Worm (Caenorhabditis elegans) whole organism, L2 larva: ENCODE measurements around the gene haf-1.

Experiments used
- R02D3.7 ChIP-seq: fragments of 150-350 bp; optimal IDR thresholded peaks from 2 replicates; lab custom pipeline; 2014; ENCODE audit warnings: missing biosample characterization, missing genetic modification characterization
- Y55F3AM.14 ChIP-seq: fragments of 200-800 bp; sonication (Bioruptor generic); optimal IDR thresholded peaks from 2 replicates; lab custom pipeline; 2018; ENCODE audit warnings: mild to moderate bottlenecking, missing genetic modification characterization, missing compliant biosample characterization
- ZK546.5 ChIP-seq: sonication (generic microtip); optimal IDR thresholded peaks from 2 replicates; lab custom pipeline; 2017; ENCODE audit warnings: missing biosample characterization, missing genetic modification characterization
- blmp-1 ChIP-seq: sonication (generic microtip); optimal IDR thresholded peaks from 2 replicates; lab custom pipeline; 2017; ENCODE audit warnings: missing genetic modification characterization, mild to moderate bottlenecking, missing compliant biosample characterization, antibody characterized with exemption, moderate library complexity; ENCODE audit not compliant: insufficient read depth
- ceh-16 ChIP-seq: fragments of 150-350 bp; optimal IDR thresholded peaks from 2 replicates; lab custom pipeline; 2014; ENCODE audit warnings: missing biosample characterization, missing genetic modification characterization
- ceh-82 ChIP-seq: fragments of 150-350 bp; optimal IDR thresholded peaks from 2 replicates; lab custom pipeline; 2014; ENCODE audit warnings: missing biosample characterization, missing genetic modification characterization
- crh-2 ChIP-seq: sonication (generic microtip); optimal IDR thresholded peaks from 2 replicates; lab custom pipeline; 2017; ENCODE audit warnings: missing biosample characterization, missing genetic modification characterization
- dmd-4 ChIP-seq: sonication (generic microtip); optimal IDR thresholded peaks from 2 replicates; lab custom pipeline; 2017; ENCODE audit warnings: missing biosample characterization, missing genetic modification characterization
- egl-27 ChIP-seq: sonication (generic microtip); optimal IDR thresholded peaks from 3 replicates; lab custom pipeline; 2017; ENCODE audit warnings: missing biosample characterization, missing genetic modification reagents, missing genetic modification characterization
- elt-3 ChIP-seq: sonication (generic microtip); optimal IDR thresholded peaks from 2 replicates; lab custom pipeline; 2017; ENCODE audit warnings: missing biosample characterization, missing genetic modification characterization
- fos-1 ChIP-seq: fragments of 150-350 bp; optimal IDR thresholded peaks from 2 replicates; lab custom pipeline; 2014; ENCODE audit warnings: missing biosample characterization, missing genetic modification characterization
- gmeb-1 ChIP-seq: fragments of 150-350 bp; optimal IDR thresholded peaks from 2 replicates; lab custom pipeline; 2014; ENCODE audit warnings: missing biosample characterization, missing genetic modification characterization
- lin-11 ChIP-seq: fragments of 150-350 bp; sonication (generic microtip); optimal IDR thresholded peaks from 2 replicates; lab custom pipeline; 2014; ENCODE audit warnings: missing biosample characterization, missing genetic modification characterization, inconsistent platforms, mixed read lengths
- lin-13 ChIP-seq: fragments of 150-350 bp; optimal IDR thresholded peaks from 2 replicates; lab custom pipeline; 2014; ENCODE audit warnings: missing biosample characterization, missing genetic modification reagents, missing genetic modification characterization
- lin-39 ChIP-seq: fragments of 150-350 bp; optimal IDR thresholded peaks from 2 replicates; lab custom pipeline; 2014; ENCODE audit warnings: missing biosample characterization, missing genetic modification reagents, missing genetic modification characterization
- mab-5 ChIP-seq: fragments of 150-350 bp; optimal IDR thresholded peaks from 2 replicates; lab custom pipeline; 2014; ENCODE audit warnings: missing biosample characterization, missing genetic modification characterization
- mbf-1 ChIP-seq: sonication (generic microtip); optimal IDR thresholded peaks from 2 replicates; lab custom pipeline; 2017; ENCODE audit warnings: missing biosample characterization, missing genetic modification characterization
- mdl-1 ChIP-seq, 2 experiments: fragments of 150-350 bp in 1 of 2; sonication (generic microtip) in 1 of 2; optimal IDR thresholded peaks; 2 replicates each; lab custom pipeline; 2017; ENCODE audit warnings: missing biosample characterization in 2 of 2, missing genetic modification characterization in 2 of 2
- nhr-12 ChIP-seq: fragments of 150-350 bp; optimal IDR thresholded peaks from 2 replicates; lab custom pipeline; 2014; ENCODE audit warnings: missing biosample characterization, missing genetic modification characterization
- nhr-129 ChIP-seq: fragments of 150-350 bp; optimal IDR thresholded peaks from 2 replicates; lab custom pipeline; 2014; ENCODE audit warnings: missing biosample characterization, missing genetic modification characterization
- nhr-23 ChIP-seq: fragments of 150-350 bp; optimal IDR thresholded peaks from 2 replicates; lab custom pipeline; 2014; ENCODE audit warnings: missing biosample characterization, missing genetic modification reagents, missing genetic modification characterization
- nhr-6 ChIP-seq: fragments of 150-350 bp; optimal IDR thresholded peaks from 2 replicates; lab custom pipeline; 2014; ENCODE audit warnings: missing biosample characterization, missing genetic modification characterization
- nhr-77 ChIP-seq: fragments of 150-350 bp; optimal IDR thresholded peaks from 2 replicates; lab custom pipeline; 2014; ENCODE audit warnings: missing biosample characterization, missing genetic modification characterization
- peb-1 ChIP-seq: fragments of 150-350 bp; optimal IDR thresholded peaks from 2 replicates; lab custom pipeline; 2014; ENCODE audit warnings: missing biosample characterization, missing genetic modification characterization
- skn-1 ChIP-seq: sonication (generic microtip); optimal IDR thresholded peaks from 2 replicates; lab custom pipeline; 2017; ENCODE audit warnings: missing biosample characterization, missing genetic modification characterization
- sma-3 ChIP-seq: sonication (generic microtip); optimal IDR thresholded peaks from 2 replicates; lab custom pipeline; 2016; ENCODE audit warnings: missing genetic modification reagents, missing genetic modification characterization, missing compliant biosample characterization
- sma-9 ChIP-seq, 2 experiments: fragments of 150-350 bp in 1 of 2; sonication (generic microtip) in 1 of 2; optimal IDR thresholded peaks; 2 replicates each; lab custom pipeline; 2014 to 2016; ENCODE audit warnings: missing genetic modification characterization in 2 of 2, mild to moderate bottlenecking in 1 of 2, missing biosample characterization in 1 of 2, missing compliant biosample characterization in 1 of 2, missing genetic modification reagents in 1 of 2, moderate library complexity in 1 of 2
- snpc-4 ChIP-seq: fragments of 150-350 bp; optimal IDR thresholded peaks from 2 replicates; lab custom pipeline; 2014; ENCODE audit warnings: missing biosample characterization, missing genetic modification characterization
- unc-39 ChIP-seq: fragments of 150-350 bp; optimal IDR thresholded peaks from 2 replicates; lab custom pipeline; 2014; ENCODE audit warnings: missing biosample characterization, missing genetic modification characterization
- ztf-11 ChIP-seq: sonication (generic microtip); optimal IDR thresholded peaks from 2 replicates; lab custom pipeline; 2017; ENCODE audit warnings: missing biosample characterization, missing genetic modification characterization
- ztf-4 ChIP-seq: fragments of 150-350 bp; optimal IDR thresholded peaks from 2 replicates; lab custom pipeline; 2014; ENCODE audit warnings: missing biosample characterization, missing genetic modification characterization

The haf-1 gene

ce11 chrIV:17383046-17383445 lies 6.8 kb downstream of the haf-1 start, which contains the start of gene C30H6.12:
C30H6.12 (plus strand) TSS chrIV:17383346.
- TF ChIP-seq dmd-4 (tag; lab: Kevin White, UChicago) (no peak), ZK546.5 (tag; lab: Kevin White, UChicago) (no peak), unc-39 (tag; lab: Kevin White, UChicago) (no peak), sma-3 (no peak), ztf-11 (tag; lab: Kevin White, UChicago) (no peak), nhr-23 (no peak), mbf-1 (tag; lab: Kevin White, UChicago) (no peak), snpc-4 (no peak), lin-13 (no peak), lin-39 (tag; lab: Kevin White, UChicago) (no peak), Y55F3AM.14 (no peak), ceh-16 (tag; lab: Kevin White, UChicago) (no peak)
- TF ChIP-seq, all 48 proteins: peak for 0

ce11 chrIV:17387442-17387967 lies 11.3 kb downstream of the haf-1 start, which contains the start of gene T02D1.8:
T02D1.8 (minus strand) TSS chrIV:17387492.
- TF ChIP-seq fos-1 (tag; lab: Kevin White, UChicago) (peak; percentile 74), ztf-4 (tag; lab: Kevin White, UChicago) (no peak), dmd-4 (tag; lab: Kevin White, UChicago) (no peak)

- no peak for TF ChIP-seq ZK546.5 (tag; lab: Kevin White, UChicago)
- TF ChIP-seq crh-2 (tag; lab: Kevin White, UChicago) = no peak
- no peak for TF ChIP-seq nhr-77
- no peak for TF ChIP-seq peb-1 (tag; lab: Kevin White, UChicago)
- TF ChIP-seq, all 48 proteins: peak for 0
Measured at ce11 chrIV:17395910-17396309, 19.7 kb downstream of the haf-1 start, which contains the start of gene sru-15. sru-15 (plus strand) TSS chrIV:17396210.

ce11 chrIV:17399455-17399854 lies 23.2 kb downstream of the haf-1 start, which contains the start of gene T02D1.4:
T02D1.4 (plus strand) TSS chrIV:17399755.
- TF ChIP-seq R02D3.7 (tag; lab: Kevin White, UChicago) = no peak
- no peak for TF ChIP-seq egl-27
- no peak for TF ChIP-seq nhr-12 (tag; lab: Kevin White, UChicago)
- no peak for TF ChIP-seq elt-3 (tag; lab: Kevin White, UChicago)
- TF ChIP-seq ztf-11 (tag; lab: Kevin White, UChicago) = no peak
- no peak for TF ChIP-seq lin-11 (tag; lab: Kevin White, UChicago)

- TF ChIP-seq fos-1 (tag; lab: Kevin White, UChicago) (peak; percentile 10), skn-1 (tag; lab: Kevin White, UChicago) (no peak)
- TF ChIP-seq, all 48 proteins: peak for 1
Measured at ce11 chrIV:17405530-17405929, 29.3 kb downstream of the haf-1 start, which contains the start of gene pmp-4. pmp-4 (minus strand) TSS chrIV:17405630.

ce11 chrIV:17406119-17406518 lies 29.9 kb downstream of the haf-1 start:
- TF ChIP-seq ceh-82 (no peak), nhr-12 (tag; lab: Kevin White, UChicago) (no peak), blmp-1 (tag; lab: Kevin White, UChicago) (peak; percentile 57), lin-11 (tag; lab: Kevin White, UChicago) (no peak), nhr-129 (tag; lab: Kevin White, UChicago) (peak; percentile 19), gmeb-1 (tag; lab: Kevin White, UChicago) (peak; percentile 3), crh-2 (tag; lab: Kevin White, UChicago) (peak; percentile 10), snpc-4 (no peak), mdl-1 (tag; optimal IDR thresholded peaks at IDR 0.05; lab: Kevin White, UChicago) (no peak), sma-9 (GFP tag; optimal IDR thresholded peaks at IDR 0.05; lab: Kevin White, UChicago) (peak; percentile 54), sma-9 (tag; optimal IDR thresholded peaks at IDR 0.05; lab: Kevin White, UChicago) (no peak), fos-1 (tag; lab: Kevin White, UChicago) (peak; percentile 6), nhr-6 (tag; lab: Kevin White, UChicago) (no peak), mab-5 (no peak)
